Worm (Caenorhabditis elegans) whole organism, L4/young adult: Measurements from ENCODE around the gene abi-1.

Experiments
- W03F9.2 ChIP-seq: fragments of 150-350 bp; optimal IDR thresholded peaks from 2 replicates; lab custom pipeline; 2014; ENCODE audit warnings: missing biosample characterization, missing genetic modification characterization
- dao-5 ChIP-seq: sonication (generic microtip); optimal IDR thresholded peaks from 2 replicates; lab custom pipeline; 2016; ENCODE audit warnings: missing genotype, missing genetic modification characterization, moderate library complexity, missing compliant biosample characterization
- him-1 ChIP-seq: sonication (generic microtip); optimal IDR thresholded peaks from 2 replicates; lab custom pipeline; 2016; ENCODE audit warnings: missing genotype, missing genetic modification reagents, missing genetic modification characterization, missing compliant biosample characterization

abi-1 gene

ce11 chrIII:5720266-5721019, 27.9 kb upstream of the abi-1 start:
- TF ChIP-seq him-1 (tag; lab: Kevin White, UChicago) (no peak), dao-5 (no peak), W03F9.2 (tag; lab: Kevin White, UChicago) (no peak)

DNA sequence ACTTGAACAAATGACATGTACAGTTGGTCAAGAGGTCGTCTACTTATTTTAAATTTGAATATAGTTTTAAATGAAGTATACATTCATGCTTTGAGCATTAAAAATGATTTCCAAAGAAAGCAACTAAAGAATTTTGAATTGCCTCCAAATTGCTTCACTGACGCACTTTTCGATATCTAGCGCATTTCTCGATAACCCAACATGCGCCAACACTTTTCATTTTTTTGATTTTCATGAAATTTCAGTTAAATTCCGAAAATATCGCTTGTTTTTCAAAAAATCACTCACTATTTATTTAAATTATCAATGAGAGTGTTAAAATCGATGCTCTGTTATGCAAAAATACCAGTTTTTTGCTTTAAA, 27.3 kb upstream of the abi-1 start:
- TF ChIP-seq W03F9.2 (tag; lab: Kevin White, UChicago), result no peak
- no peak for TF ChIP-seq dao-5

- no peak for TF ChIP-seq W03F9.2 (tag; lab: Kevin White, UChicago)
- TF ChIP-seq him-1 (tag; lab: Kevin White, UChicago), result no peak
- TF ChIP-seq dao-5, result no peak
Observed at ce11 chrIII:5719105-5719831, 26.7 kb upstream of the abi-1 start.

DNA sequence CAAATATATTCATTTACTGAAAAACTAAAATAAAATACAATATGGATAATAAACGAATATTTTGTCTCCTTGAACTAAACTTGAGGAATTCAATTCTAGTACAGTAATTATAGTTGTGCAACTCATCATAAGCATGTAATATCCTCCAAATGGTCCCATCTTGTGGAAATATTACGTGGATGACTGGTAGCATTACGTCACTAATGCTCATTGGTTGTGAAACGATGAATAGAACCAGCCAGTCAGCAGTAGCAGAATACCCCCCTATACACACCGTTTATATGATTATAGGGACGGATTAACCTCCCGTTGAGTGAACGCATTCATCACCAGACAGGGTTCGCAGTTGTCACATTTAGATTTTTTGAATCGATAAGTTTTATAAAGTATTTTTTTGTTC, 25.8 kb upstream of the abi-1 start:
- TF ChIP-seq W03F9.2 (tag; lab: Kevin White, UChicago), result no peak
- no peak for TF ChIP-seq dao-5
- TF ChIP-seq him-1 (tag; lab: Kevin White, UChicago), result no peak

DNA sequence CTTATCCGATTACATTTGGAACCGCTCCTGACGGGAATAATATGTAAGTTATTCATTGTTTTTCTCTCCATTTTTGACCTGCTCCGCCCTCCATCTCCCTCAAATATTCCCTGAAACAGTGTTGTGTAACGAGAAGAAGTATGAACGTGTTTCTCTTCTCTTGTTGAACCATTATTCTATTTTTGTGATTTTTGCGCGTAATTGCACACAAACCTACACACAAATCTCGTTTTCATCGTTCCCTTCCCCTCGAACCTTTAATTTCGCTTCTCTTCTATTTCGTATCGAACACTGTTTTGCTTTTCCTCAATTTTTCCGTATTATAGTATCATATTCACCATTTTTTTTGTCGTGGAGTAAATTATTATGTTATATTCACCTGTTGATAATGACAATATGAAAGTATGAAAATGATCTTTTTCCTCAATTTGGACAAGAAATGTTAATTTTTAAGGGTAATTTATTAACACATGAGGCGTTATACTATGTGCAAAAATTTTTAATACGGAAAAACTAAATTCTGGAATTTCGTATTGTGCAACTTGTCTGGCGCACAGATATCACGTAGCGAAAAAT, 24.7 kb upstream of the abi-1 start:
- TF ChIP-seq him-1 (tag; lab: Kevin White, UChicago) (no peak), dao-5 (no peak), W03F9.2 (tag; lab: Kevin White, UChicago) (no peak)

ce11 chrIII:5715467-5715866, 22.9 kb upstream of the abi-1 start:
- TF ChIP-seq W03F9.2 (tag; lab: Kevin White, UChicago) (peak; percentile 1), dao-5 (no peak), him-1 (tag; lab: Kevin White, UChicago) (peak; percentile 25)

ce11 chrIII:5714984-5715454, 22.5 kb upstream of the abi-1 start:
- no peak for TF ChIP-seq him-1 (tag; lab: Kevin White, UChicago)
- no peak for TF ChIP-seq dao-5
- no peak for TF ChIP-seq W03F9.2 (tag; lab: Kevin White, UChicago)

DNA sequence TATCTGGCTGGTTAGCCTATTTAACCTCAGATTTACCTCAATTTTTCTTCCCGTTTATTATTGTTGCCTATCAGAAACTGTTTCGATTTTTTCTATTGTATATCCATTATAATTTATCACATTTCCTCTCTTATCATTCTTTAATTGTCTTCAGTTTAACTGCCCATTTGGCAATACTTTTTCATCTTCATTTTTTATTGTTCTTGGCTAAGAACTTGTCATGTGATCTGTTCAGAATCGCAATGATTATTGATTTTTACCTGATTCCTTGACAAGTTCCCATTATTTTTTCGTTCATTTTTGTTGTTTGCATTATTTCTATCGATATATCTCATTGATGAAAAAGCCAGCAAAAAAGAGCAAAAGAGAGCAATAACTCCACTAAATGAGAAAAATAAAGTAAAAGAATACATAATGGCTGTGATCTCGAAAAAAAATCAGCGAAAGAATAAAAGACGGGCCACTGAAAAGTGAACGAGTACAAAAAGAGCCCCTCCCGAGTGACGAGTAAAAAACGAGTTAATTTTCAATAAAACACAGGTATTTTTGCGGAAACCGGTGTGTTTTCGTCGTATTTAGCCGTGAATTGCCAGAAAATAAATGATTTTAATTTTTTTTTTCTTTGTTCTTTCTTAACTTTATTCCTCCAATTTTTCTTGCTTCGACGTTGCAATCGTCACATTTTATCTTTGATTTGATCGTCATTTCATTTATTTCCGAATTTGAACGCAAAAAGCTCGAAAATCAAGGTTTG, 21.9 kb upstream of the abi-1 start, which contains the start of gene arf-1:
arf-1 (plus strand) TSS at position 657 of the 754 bp plus-strand sequence.
- no peak for TF ChIP-seq dao-5
- TF ChIP-seq him-1 (tag; lab: Kevin White, UChicago), result no peak
- no peak for TF ChIP-seq W03F9.2 (tag; lab: Kevin White, UChicago)

ce11 chrIII:5711881-5712643, 19.5 kb upstream of the abi-1 start:
- TF ChIP-seq dao-5 (no peak), him-1 (tag; lab: Kevin White, UChicago) (no peak), W03F9.2 (tag; lab: Kevin White, UChicago) (no peak)

DNA sequence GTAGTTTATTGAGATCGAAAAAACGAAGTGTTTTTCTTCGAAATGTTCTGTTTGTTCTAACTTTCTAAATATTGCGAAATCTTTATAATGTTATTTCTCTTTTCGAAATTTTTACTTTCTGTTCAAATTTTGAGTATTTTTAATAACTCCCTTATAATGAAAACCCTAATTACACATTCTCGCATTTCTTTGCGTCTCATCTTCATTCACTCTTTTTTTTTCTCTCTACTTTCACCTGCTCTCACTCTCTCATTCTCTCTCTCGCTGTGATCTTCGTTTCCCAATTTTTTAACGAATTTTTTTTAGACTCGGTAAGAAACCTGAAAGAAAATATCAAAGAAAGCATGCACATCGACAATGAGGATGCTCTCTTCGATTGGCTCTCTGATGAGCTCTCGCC, 18.7 kb upstream of the abi-1 start, which contains the start of gene rbm-26:
rbm-26 (plus strand) TSS at position 301 of the 400 bp plus-strand sequence.
- no peak for TF ChIP-seq W03F9.2 (tag; lab: Kevin White, UChicago)
- TF ChIP-seq him-1 (tag; lab: Kevin White, UChicago), result no peak
- no peak for TF ChIP-seq dao-5

- TF ChIP-seq dao-5, result no peak
- no peak for TF ChIP-seq him-1 (tag; lab: Kevin White, UChicago)
- TF ChIP-seq W03F9.2 (tag; lab: Kevin White, UChicago), result no peak
Observed at ce11 chrIII:5710676-5711075, 18.1 kb upstream of the abi-1 start.

DNA sequence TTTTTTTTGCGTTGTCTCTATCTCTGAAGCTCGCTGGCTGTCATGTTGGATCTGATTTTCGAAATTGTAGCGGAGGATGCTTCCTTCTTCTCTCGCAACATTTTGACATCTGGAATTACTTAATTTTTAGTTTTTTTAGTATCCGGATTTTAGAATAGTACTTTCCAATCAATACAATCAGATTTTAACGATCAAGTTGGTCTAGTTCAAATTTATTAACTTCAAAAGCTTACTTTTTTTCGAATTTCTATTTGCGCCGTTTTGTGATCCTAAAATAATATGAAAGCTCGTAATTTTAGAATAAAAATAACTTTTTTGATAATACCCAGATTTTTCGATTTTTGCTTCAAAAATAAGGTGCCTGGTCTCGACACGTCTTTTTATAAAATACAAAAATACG, 17.5 kb upstream of the abi-1 start, which contains the start of gene B0336.12:
B0336.12 (minus strand) TSS at position 101 of the 400 bp plus-strand sequence.
- TF ChIP-seq him-1 (tag; lab: Kevin White, UChicago), result no peak
- no peak for TF ChIP-seq W03F9.2 (tag; lab: Kevin White, UChicago)
- TF ChIP-seq dao-5, result no peak
